Worm (Caenorhabditis elegans) whole organism, dauer: ENCODE results near the gene ZC395.4.

ENCODE experiments used
- unc-62 ChIP-seq: sonication (generic microtip); optimal IDR thresholded peaks from 2 replicates; lab custom pipeline; 2017; ENCODE audit warnings: missing biosample characterization, missing genetic modification reagents, missing genetic modification characterization

The ZC395.4 gene

DNA sequence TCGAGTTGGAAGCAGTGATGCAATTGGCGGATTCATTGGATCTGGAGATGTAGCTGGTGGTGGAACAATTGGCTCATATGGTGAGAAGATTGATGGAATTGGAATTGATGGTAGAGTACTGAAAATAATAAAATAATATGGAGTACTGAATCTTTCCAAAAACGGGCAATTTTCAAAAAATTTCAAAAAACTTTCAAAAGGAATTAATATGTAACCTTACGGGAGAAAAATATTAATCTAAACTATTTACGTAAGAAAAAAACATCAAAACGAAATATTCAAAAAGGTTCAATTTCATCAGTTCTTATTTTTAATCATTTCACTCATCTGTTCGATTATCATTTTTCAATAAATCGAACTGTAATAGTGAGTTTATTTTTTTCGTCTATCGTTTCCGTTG is at the start of gene ZC395.4:
ZC395.4 (plus strand) TSS at position 301 of the 400 bp plus-strand sequence.
- TF ChIP-seq unc-62 (GFP tag; lab: Kevin White, UChicago) = no peak

DNA sequence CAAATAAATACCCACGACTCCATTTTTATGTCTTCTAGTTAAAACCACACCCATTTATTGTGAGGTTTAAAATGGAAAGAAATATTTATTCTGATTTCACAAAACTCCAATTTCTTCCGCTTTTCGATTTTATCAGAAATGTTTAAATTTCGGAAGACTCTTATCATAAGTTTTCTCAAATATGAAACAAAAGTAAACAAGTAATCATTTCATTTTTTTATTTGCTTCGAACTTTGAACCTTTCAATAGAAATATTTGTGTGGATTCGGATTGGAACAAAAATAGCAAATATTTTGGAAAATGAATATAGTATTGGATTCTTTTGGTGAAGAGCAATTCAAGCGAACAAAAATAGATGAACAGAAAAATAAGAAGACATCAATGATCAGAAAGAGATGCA is 48.1 kb upstream of the ZC395.4 start:
- TF ChIP-seq unc-62 (GFP tag; lab: Kevin White, UChicago) = no peak

DNA sequence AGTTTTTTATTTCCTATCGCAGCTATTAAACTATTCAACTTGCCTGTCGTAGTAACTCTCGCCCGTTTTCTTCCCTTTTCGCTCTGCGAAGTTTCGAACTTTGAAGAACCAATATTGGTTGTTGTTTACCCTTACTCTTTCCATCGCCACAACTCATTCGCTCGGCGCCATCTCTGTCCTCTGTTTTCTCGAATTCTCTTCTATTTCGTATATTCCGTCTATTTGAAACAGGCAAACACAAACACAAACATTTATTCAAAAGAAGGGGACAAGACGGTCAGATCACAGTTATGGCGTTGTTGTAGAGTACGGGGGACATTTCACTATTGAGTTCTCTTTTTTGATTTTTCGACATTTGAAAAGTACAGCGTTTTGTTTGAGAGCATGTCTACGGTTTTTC is 47.1 kb upstream of the ZC395.4 start:
- TF ChIP-seq unc-62 (GFP tag; lab: Kevin White, UChicago) = no peak

DNA sequence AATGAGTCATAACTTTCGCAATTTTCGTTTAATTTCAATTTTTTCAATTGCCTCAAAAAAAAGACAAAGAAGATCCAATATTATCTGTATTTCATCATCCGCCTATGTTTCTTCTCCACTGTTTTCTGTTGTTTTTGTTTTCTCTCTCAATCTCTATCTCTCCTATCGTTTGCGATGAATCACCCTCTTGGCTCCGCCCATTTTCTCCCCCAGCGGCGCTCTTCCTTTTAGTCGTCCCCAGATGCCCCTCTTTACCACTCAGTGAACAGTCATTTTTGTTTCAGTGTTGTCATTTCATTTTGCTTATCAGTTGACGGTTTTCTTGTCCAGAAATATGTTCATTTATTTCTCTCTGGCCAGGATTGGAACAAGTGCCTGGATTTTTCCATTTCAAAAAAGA is 45.0 kb upstream of the ZC395.4 start:
- no peak for TF ChIP-seq unc-62 (GFP tag; lab: Kevin White, UChicago)

DNA sequence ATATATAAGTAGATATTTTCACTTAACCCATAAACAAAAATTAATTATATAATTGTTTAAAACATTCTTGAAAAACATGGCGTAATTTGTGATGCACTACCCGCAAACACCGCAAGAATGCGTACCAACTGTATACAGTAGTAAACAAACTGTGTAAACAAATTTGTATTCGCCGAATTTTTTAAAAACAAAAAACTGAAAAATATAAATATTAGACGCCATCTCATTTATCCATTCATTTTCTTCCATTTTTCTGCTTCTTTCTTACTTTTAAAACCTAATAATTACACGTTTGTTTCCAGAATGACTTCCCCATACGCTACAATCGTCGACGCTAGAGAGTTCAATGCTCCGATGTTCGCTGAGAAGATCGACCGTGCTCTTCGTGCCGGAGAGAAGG is 44.6 kb upstream of the ZC395.4 start, which contains the start of gene nex-1:
nex-1 (plus strand) TSS at position 301 of the 400 bp plus-strand sequence.
- TF ChIP-seq unc-62 (GFP tag; lab: Kevin White, UChicago) = no peak

DNA sequence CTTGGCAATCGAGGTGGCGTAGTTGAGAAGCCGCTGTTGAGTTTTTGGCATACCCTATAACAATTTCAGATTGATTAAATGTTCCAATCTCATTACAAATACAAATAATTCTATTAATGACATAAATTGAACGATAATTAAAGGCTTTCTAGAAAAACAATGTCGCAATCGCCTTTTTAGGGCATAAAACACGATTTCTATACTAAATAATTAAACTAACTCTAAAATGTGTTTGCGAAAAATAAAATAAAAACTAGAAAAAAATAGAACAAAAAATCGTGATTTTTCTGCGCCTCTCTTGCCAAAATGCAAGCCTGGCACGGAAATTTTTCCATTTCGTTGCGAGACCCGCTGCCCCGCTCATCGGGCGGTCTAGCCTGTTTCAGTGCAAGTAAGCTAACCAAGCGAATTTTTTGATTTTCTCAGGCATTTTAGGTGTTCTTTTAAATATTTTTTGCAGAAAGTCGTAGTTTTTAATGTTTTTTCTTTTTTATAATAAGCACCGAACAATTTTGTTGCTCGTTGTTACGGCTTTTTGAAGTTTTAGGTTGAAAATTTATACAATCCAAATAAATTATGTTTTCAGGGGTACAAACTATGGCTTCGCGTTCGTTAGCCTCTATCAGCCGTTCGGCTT is 42.0 kb upstream of the ZC395.4 start, which contains the start of the genes C34E10.12, C34E10.10 and atp-2:
C34E10.12 (minus strand) TSS at position 51 of the 637 bp plus-strand sequence.
C34E10.10 (minus strand) TSS at position 54 of the 637 bp plus-strand sequence.
atp-2 (plus strand) TSS at position 587 of the 637 bp plus-strand sequence.
- no peak for TF ChIP-seq unc-62 (GFP tag; lab: Kevin White, UChicago)

ce11 chrIII:5228839-5229238 is 41.1 kb upstream of the ZC395.4 start:
- TF ChIP-seq unc-62 (GFP tag; lab: Kevin White, UChicago) = no peak

DNA sequence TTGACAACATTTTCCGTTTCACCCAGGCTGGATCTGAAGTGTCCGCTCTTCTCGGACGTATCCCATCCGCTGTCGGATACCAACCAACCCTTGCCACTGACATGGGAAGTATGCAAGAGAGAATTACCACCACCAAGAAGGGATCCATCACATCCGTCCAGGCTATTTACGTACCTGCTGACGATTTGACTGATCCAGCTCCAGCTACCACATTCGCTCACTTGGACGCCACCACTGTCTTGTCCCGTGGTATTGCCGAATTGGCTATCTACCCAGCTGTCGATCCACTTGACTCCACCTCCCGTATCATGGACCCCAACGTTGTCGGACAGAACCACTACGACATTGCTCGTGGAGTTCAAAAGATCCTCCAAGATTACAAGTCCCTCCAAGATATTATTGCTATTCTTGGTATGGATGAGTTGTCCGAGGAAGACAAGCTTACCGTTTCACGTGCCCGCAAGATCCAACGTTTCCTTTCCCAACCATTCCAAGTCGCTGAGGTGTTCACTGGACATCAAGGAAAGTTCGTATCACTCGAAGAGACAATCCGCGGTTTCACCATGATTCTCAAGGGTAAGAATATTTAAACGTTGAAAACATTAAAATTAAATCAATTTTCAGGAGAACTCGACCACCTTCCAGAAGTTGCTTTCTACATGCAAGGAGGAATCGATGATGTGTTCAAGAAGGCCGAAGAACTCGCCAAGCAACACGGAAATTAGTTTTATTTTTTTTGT is 40.2 kb upstream of the ZC395.4 start:
- TF ChIP-seq unc-62 (GFP tag; lab: Kevin White, UChicago) = no peak

DNA sequence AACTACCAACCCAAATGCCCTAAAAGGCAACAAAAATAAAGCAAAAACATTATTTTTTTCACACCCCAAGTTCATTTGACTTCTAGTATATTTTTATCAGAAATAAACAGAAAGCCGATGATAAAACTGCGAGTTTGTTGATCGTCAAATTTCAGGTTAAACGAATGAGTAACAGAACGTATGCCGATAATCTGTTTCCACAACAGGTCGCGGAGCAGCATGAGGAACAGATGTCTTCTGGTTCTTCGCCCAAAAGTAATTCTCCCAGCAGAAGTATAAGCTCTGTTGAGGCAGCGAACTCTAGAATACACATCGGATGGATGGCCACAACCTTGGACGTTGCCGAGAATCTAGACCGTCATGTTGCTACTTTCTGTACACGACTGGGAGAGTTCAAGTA is 39.5 kb upstream of the ZC395.4 start, which contains the start of gene prmt-5:
prmt-5 (plus strand) TSS at position 141 of the 400 bp plus-strand sequence.
- TF ChIP-seq unc-62 (GFP tag; lab: Kevin White, UChicago) = no peak

- TF ChIP-seq unc-62 (GFP tag; lab: Kevin White, UChicago) = no peak
These were observed 36.8 kb upstream of the ZC395.4 start for ce11 chrIII:5233140-5233539.

- no peak for TF ChIP-seq unc-62 (GFP tag; lab: Kevin White, UChicago)
These were observed 35.6 kb upstream of the ZC395.4 start, which contains the start of gene mrps-26 for ce11 chrIII:5234312-5234711. TSS of gene mrps-26 (plus strand) at chrIII:5234612.

ce11 chrIII:5236104-5236503 is 33.8 kb upstream of the ZC395.4 start, which contains the start of gene prx-10:
TSS of gene prx-10 (plus strand) at chrIII:5236404.
- no peak for TF ChIP-seq unc-62 (GFP tag; lab: Kevin White, UChicago)

ce11 chrIII:5241854-5242253 is 28.1 kb upstream of the ZC395.4 start:
- no peak for TF ChIP-seq unc-62 (GFP tag; lab: Kevin White, UChicago)

- TF ChIP-seq unc-62 (GFP tag; lab: Kevin White, UChicago) = no peak
These were observed 25.4 kb upstream of the ZC395.4 start, which contains the start of gene cnd-1 for ce11 chrIII:5244539-5244938. TSS of gene cnd-1 (minus strand) at chrIII:5244639.

- TF ChIP-seq unc-62 (GFP tag; lab: Kevin White, UChicago) = no peak
These were observed 24.8 kb upstream of the ZC395.4 start for ce11 chrIII:5245067-5245466.

- TF ChIP-seq unc-62 (GFP tag; lab: Kevin White, UChicago) = no peak
These were observed 21.2 kb upstream of the ZC395.4 start for ce11 chrIII:5248706-5249105.
